Worm (Caenorhabditis elegans): ENCODE data around the gene srh-201.

ce11 chrV:9055644-9056043 lies 42.0 kb upstream of the srh-201 start:
- TF ChIP-seq rbr-2 (tag; optimal IDR thresholded peaks at IDR 0.05): no peak
- TF ChIP-seq lin-15B (tag; optimal IDR thresholded peaks at IDR 0.05): no peak
- no peak for TF ChIP-seq lim-7 (GFP tag; IDR thresholded peaks at IDR 0.05)
- TF ChIP-seq ZK546.5 (tag; optimal IDR thresholded peaks at IDR 0.05): no peak
- no peak for TF ChIP-seq aly-2 (tag; optimal IDR thresholded peaks at IDR 0.05)
- no peak for TF ChIP-seq ctbp-1 (GFP tag; IDR thresholded peaks at IDR 0.05)
- no peak for TF ChIP-seq nhr-77 (tag; optimal IDR thresholded peaks at IDR 0.05)
- TF ChIP-seq daf-8 (GFP tag; IDR thresholded peaks at IDR 0.05): no peak
- TF ChIP-seq egl-27 (tag; optimal IDR thresholded peaks at IDR 0.05): no peak
- TF ChIP-seq ztf-7 (tag; optimal IDR thresholded peaks at IDR 0.05): no peak

Data from whole organism, L4 larva.